Fruit fly (Drosophila melanogaster) whole organism, adult: ENCODE measurements around the gene ninaE.

Experiments
- CG11617 ChIP-seq: fragments of 200-800 bp; sonication (Bioruptor generic); optimal IDR thresholded peaks from 2 replicates; lab custom pipeline; 2017; ENCODE audit warnings: mild to moderate bottlenecking, missing biosample characterization, missing genetic modification reagents, missing genetic modification characterization
- CG12768 ChIP-seq: fragments of 200-800 bp; sonication (Bioruptor generic); optimal IDR thresholded peaks from 2 replicates; lab custom pipeline; 2017; ENCODE audit warnings: missing biosample characterization, missing genetic modification characterization, mild to moderate bottlenecking, moderate library complexity, missing genetic modification reagents
- CG14711 ChIP-seq: fragments of 200-800 bp; sonication (Bioruptor generic); optimal IDR thresholded peaks from 2 replicates; lab custom pipeline; 2018; ENCODE audit warnings: missing biosample characterization, mild to moderate bottlenecking, missing genetic modification characterization, moderate library complexity
- CG1620 ChIP-seq: fragments of 200-800 bp; sonication (Bioruptor generic); optimal IDR thresholded peaks from 2 replicates; lab custom pipeline; 2016; ENCODE audit warnings: missing biosample characterization, missing genetic modification characterization
- CG33017 ChIP-seq: fragments of 200-800 bp; sonication (Bioruptor generic); optimal IDR thresholded peaks from 2 replicates; lab custom pipeline; 2018; ENCODE audit warnings: missing biosample characterization, mild to moderate bottlenecking, missing genetic modification characterization, moderate library complexity
- CG5204 ChIP-seq: fragments of 200-800 bp; sonication (Bioruptor generic); optimal IDR thresholded peaks from 2 replicates; lab custom pipeline; 2016; ENCODE audit warnings: missing biosample characterization, missing genetic modification characterization
- CG7045 ChIP-seq: fragments of 200-800 bp; sonication (Bioruptor generic); optimal IDR thresholded peaks from 2 replicates; lab custom pipeline; 2017; ENCODE audit warnings: missing biosample characterization, mild to moderate bottlenecking, missing genetic modification characterization
- CG7101 ChIP-seq: fragments of 200-800 bp; sonication (Bioruptor generic); optimal IDR thresholded peaks from 2 replicates; lab custom pipeline; 2018; ENCODE audit warnings: missing biosample characterization, mild to moderate bottlenecking, missing genetic modification characterization, moderate library complexity
- Clk ChIP-seq: fragments of 200-800 bp; sonication (Bioruptor generic); optimal IDR thresholded peaks from 2 replicates; lab custom pipeline; 2017; ENCODE audit warnings: missing biosample characterization, missing genetic modification characterization
- Crg-1 ChIP-seq: fragments of 200-800 bp; sonication (Bioruptor generic); optimal IDR thresholded peaks from 2 replicates; lab custom pipeline; 2016; ENCODE audit warnings: missing biosample characterization, missing genetic modification characterization
- Hr96 ChIP-seq: fragments of 200-800 bp; sonication (Bioruptor generic); optimal IDR thresholded peaks from 2 replicates; lab custom pipeline; 2016; ENCODE audit warnings: missing biosample characterization, missing genetic modification characterization
- Mnt ChIP-seq: fragments of 200-800 bp; sonication (Bioruptor generic); optimal IDR thresholded peaks from 2 replicates; lab custom pipeline; 2016; ENCODE audit warnings: missing biosample characterization, mild to moderate bottlenecking, missing genetic modification characterization
- bab1 ChIP-seq: fragments of 200-800 bp; sonication (Bioruptor generic); optimal IDR thresholded peaks from 3 replicates; lab custom pipeline; 2019; ENCODE audit warnings: missing biosample characterization, mild to moderate bottlenecking, missing genetic modification characterization, moderate library complexity
- cic ChIP-seq: fragments of 200-800 bp; sonication (Bioruptor generic); optimal IDR thresholded peaks from 2 replicates; lab custom pipeline; 2017; ENCODE audit warnings: missing biosample characterization, mild to moderate bottlenecking, missing genetic modification characterization, moderate library complexity
- cnc ChIP-seq, 2 experiments: fragments of >200 bp; optimal IDR thresholded peaks; 2 replicates each; lab custom pipeline; 2017
- kay ChIP-seq: fragments of 200-800 bp; sonication (Bioruptor generic); peaks from one replicate; lab custom pipeline; 2016; ENCODE audit warnings: missing biosample characterization, missing genetic modification characterization, borderline replicate concordance
- ovo ChIP-seq: fragments of 200-800 bp; sonication (Bioruptor generic); optimal IDR thresholded peaks from 2 replicates; lab custom pipeline; 2016; ENCODE audit warnings: missing biosample characterization, missing genetic modification characterization
- pad ChIP-seq: fragments of 200-800 bp; sonication (Bioruptor generic); optimal IDR thresholded peaks from 3 replicates; lab custom pipeline; 2017; ENCODE audit warnings: missing biosample characterization, missing genetic modification characterization, mild to moderate bottlenecking, moderate library complexity, missing genetic modification reagents
- tj ChIP-seq: fragments of 200-800 bp; sonication (Bioruptor generic); optimal IDR thresholded peaks from 3 replicates; lab custom pipeline; 2017; ENCODE audit warnings: missing biosample characterization, mild to moderate bottlenecking, missing genetic modification characterization, moderate library complexity
- toe ChIP-seq: fragments of 200-800 bp; sonication (Bioruptor generic); optimal IDR thresholded peaks from 2 replicates; lab custom pipeline; 2016; ENCODE audit warnings: missing biosample characterization, missing genetic modification characterization

Gene ninaE

dm6 chr3R:19909541-19910182 is 21.7 kb upstream of the ninaE start:
- TF ChIP-seq CG7101 (no peak), CG33017 (tag; lab: Kevin White, UChicago) (no peak), Crg-1 (GFP tag; lab: Kevin White, UChicago) (no peak), kay (GFP tag; lab: Kevin White, UChicago) (no peak)

- TF ChIP-seq kay (GFP tag; lab: Kevin White, UChicago) (peak; percentile 85), CG7101 (peak; percentile 22), cic (peak; percentile 87), CG5204 (GFP tag; lab: Kevin White, UChicago) (no peak), CG11617 (GFP tag; lab: Kevin White, UChicago) (peak; percentile 29), CG1620 (GFP tag; lab: Kevin White, UChicago) (peak; percentile 1), Crg-1 (GFP tag; lab: Kevin White, UChicago) (peak; percentile 13), pad (GFP tag; lab: Kevin White, UChicago) (peak; percentile 14), Mnt (peak; percentile 20), Hr96 (GFP tag; lab: Kevin White, UChicago) (no peak), toe (no peak), CG33017 (tag; lab: Kevin White, UChicago) (peak; percentile 20)
These were observed 20.9 kb upstream of the ninaE start for dm6 chr3R:19908863-19909343.

DNA sequence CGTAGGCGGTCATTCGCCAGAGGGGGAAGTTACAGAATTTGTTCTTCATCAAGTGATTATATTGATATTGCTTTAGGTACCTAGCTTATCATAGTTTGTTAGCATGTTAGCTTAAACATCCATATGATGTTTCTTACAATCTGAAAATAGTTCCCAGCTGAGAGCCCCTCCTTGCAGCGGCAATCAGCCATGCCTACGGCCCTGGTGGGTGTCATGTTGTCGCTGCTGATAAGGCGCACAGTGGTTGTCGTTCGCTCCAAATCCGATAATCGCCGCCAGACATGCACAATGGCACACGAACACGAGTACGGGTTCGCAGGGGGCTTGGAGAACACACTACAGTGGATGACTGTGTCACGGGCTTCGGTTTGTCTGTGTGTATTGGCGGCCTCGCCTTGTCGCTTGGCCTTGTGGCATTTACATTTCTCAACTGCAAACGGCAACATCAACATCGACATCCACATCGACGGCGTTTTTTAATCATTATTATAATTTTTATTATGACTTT is 18.0 kb upstream of the ninaE start:
- TF ChIP-seq cic (peak; percentile 73), cnc (optimal IDR thresholded peaks at IDR 0.05; lab: Kevin White, UChicago) (no peak), kay (GFP tag; lab: Kevin White, UChicago) (no peak), CG7101 (peak; percentile 88), ovo (GFP tag; lab: Kevin White, UChicago) (peak; percentile 51), CG33017 (tag; lab: Kevin White, UChicago) (peak; percentile 91), tj (GFP tag; lab: Kevin White, UChicago) (peak; percentile 62), CG7045 (GFP tag; lab: Kevin White, UChicago) (peak; percentile 70), CG14711 (tag; lab: Kevin White, UChicago) (peak; percentile 75), Mnt (peak; percentile 78), CG5204 (GFP tag; lab: Kevin White, UChicago) (peak; percentile 85), toe (peak; percentile 24), Hr96 (GFP tag; lab: Kevin White, UChicago) (peak; percentile 73), CG12768 (GFP tag; lab: Kevin White, UChicago) (peak; percentile 87), pad (GFP tag; lab: Kevin White, UChicago) (peak; percentile 53), Crg-1 (GFP tag; lab: Kevin White, UChicago) (peak; percentile 59), Clk (peak; percentile 66), CG1620 (GFP tag; lab: Kevin White, UChicago) (peak; percentile 67), CG11617 (GFP tag; lab: Kevin White, UChicago) (peak; percentile 85), bab1 (GFP tag; lab: Kevin White, UChicago) (peak; percentile 38)

- TF ChIP-seq CG33017 (tag; lab: Kevin White, UChicago) = peak; percentile 38
- peak; percentile 92 for TF ChIP-seq bab1 (GFP tag; lab: Kevin White, UChicago)
- TF ChIP-seq cnc (optimal IDR thresholded peaks at IDR 0.05; lab: Kevin White, UChicago) = no peak
- peak; percentile 46 for TF ChIP-seq Crg-1 (GFP tag; lab: Kevin White, UChicago)
- peak; percentile 72 for TF ChIP-seq tj (GFP tag; lab: Kevin White, UChicago)
- peak; percentile 36 for TF ChIP-seq Clk
- peak; percentile 77 for TF ChIP-seq CG12768 (GFP tag; lab: Kevin White, UChicago)
- peak; percentile 74 for TF ChIP-seq CG14711 (tag; lab: Kevin White, UChicago)
- peak; percentile 98 for TF ChIP-seq Mnt
- TF ChIP-seq Hr96 (GFP tag; lab: Kevin White, UChicago) = no peak
- peak; percentile 80 for TF ChIP-seq cic
- TF ChIP-seq pad (GFP tag; lab: Kevin White, UChicago) = peak; percentile 58
- peak; percentile 51 for TF ChIP-seq CG1620 (GFP tag; lab: Kevin White, UChicago)
- TF ChIP-seq CG11617 (GFP tag; lab: Kevin White, UChicago) = peak; percentile 78
- TF ChIP-seq CG7045 (GFP tag; lab: Kevin White, UChicago) = peak; percentile 61
- peak; percentile 94 for TF ChIP-seq kay (GFP tag; lab: Kevin White, UChicago)
- TF ChIP-seq toe = no peak
- TF ChIP-seq CG5204 (GFP tag; lab: Kevin White, UChicago) = no peak
- TF ChIP-seq ovo (GFP tag; lab: Kevin White, UChicago) = peak; percentile 43
- TF ChIP-seq CG7101 = peak; percentile 63
These were observed 16.9 kb upstream of the ninaE start, which contains the start of the genes Surf6 and RhoGAP92B for dm6 chr3R:19904865-19905373. TSS of gene Surf6 (minus strand) at chr3R:19904868. TSS of gene RhoGAP92B (plus strand) at chr3R:19905164.

DNA sequence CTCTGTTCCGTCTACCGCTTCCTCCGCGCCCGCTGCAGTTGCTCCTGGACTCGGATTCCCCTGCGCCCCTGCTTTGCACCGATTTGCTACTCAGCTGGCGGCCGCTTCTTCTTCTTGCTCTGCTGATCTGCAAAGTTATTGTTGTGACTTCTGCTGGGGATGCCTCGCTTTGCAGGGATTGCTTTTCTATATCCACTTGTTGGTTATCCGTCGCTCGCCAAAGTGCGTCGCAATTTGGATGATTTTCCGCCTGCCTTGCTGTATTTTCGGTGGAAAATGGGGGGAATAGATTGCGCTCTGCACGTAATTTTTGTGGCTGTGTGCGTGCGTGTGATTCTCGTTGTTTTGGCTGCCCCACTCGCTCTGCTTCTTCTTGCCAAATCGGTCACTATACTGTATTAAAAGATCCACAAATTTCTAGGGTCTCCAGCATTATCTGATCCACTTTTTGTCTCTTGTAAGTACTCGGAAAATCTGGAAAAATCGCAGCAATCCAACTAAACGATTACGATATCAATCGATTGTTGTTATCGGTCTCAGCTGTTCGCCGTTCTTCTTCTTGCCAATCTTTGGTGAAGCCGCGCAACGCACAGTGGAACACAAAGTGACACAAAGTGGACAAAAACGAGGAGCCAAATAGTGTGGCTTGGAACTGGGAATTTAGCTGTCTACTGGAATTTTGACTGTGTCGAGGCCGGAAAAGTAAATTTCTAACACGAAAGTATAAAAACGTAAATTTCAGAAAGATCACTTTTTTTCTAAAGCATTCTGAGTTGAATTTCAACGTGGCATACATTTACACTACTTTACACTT is 15.1 kb upstream of the ninaE start, which contains the start of gene ClpX:
Gene ClpX (minus strand): TSS at position 764 of the 814 bp plus-strand sequence.
- TF ChIP-seq CG14711 (tag; lab: Kevin White, UChicago) = no peak
- no peak for TF ChIP-seq CG7101
- no peak for TF ChIP-seq CG33017 (tag; lab: Kevin White, UChicago)
- peak; percentile 12 for TF ChIP-seq CG11617 (GFP tag; lab: Kevin White, UChicago)
- peak; percentile 64 for TF ChIP-seq tj (GFP tag; lab: Kevin White, UChicago)
- TF ChIP-seq ovo (GFP tag; lab: Kevin White, UChicago) = no peak
- TF ChIP-seq CG7045 (GFP tag; lab: Kevin White, UChicago) = no peak
- no peak for TF ChIP-seq kay (GFP tag; lab: Kevin White, UChicago)
- peak; percentile 68 for TF ChIP-seq bab1 (GFP tag; lab: Kevin White, UChicago)
- TF ChIP-seq pad (GFP tag; lab: Kevin White, UChicago) = peak; percentile 29
- TF ChIP-seq Clk = no peak
- no peak for TF ChIP-seq CG5204 (GFP tag; lab: Kevin White, UChicago)
- no peak for TF ChIP-seq CG12768 (GFP tag; lab: Kevin White, UChicago)
- TF ChIP-seq toe = no peak
- TF ChIP-seq Crg-1 (GFP tag; lab: Kevin White, UChicago) = no peak
- peak; percentile 82 for TF ChIP-seq Mnt
- TF ChIP-seq CG1620 (GFP tag; lab: Kevin White, UChicago) = no peak
- TF ChIP-seq cic = peak; percentile 37
- no peak for TF ChIP-seq cnc (optimal IDR thresholded peaks at IDR 0.05; lab: Kevin White, UChicago)
- no peak for TF ChIP-seq Hr96 (GFP tag; lab: Kevin White, UChicago)
